Fruit fly (Drosophila melanogaster) whole organism, embryonic: ENCODE data around the gene CG34126.
A peak's percentile ranks its signal among the peaks of the same experiment; 100 is the strongest.

Experiments
- C15 ChIP-seq: fragments of 200-800 bp; sonication (Bioruptor generic); IDR thresholded peaks from 3 replicates; pipeline ENCODE4 v1.3.6; 2022; ENCODE audit warnings: missing biosample characterization, missing genetic modification characterization
- CG10147 ChIP-seq: fragments of 200-800 bp; sonication (Bioruptor generic); optimal IDR thresholded peaks from 2 replicates; lab custom pipeline; 2019; ENCODE audit warnings: missing biosample characterization, mild to moderate bottlenecking, missing genetic modification characterization, moderate library complexity
- CG10267 ChIP-seq: fragments of 200-800 bp; sonication (Bioruptor generic); optimal IDR thresholded peaks from 2 replicates; lab custom pipeline; 2018; ENCODE audit warnings: missing biosample characterization, mild to moderate bottlenecking, missing genetic modification characterization, moderate library complexity
- CG10979 ChIP-seq: fragments of 200-800 bp; sonication (Bioruptor generic); optimal IDR thresholded peaks from 2 replicates; lab custom pipeline; 2018; ENCODE audit warnings: missing biosample characterization, mild to moderate bottlenecking, missing genetic modification characterization, moderate library complexity
- CG14860 ChIP-seq: fragments of 200-800 bp; sonication (Bioruptor generic); IDR thresholded peaks from 3 replicates; pipeline ENCODE4 v1.3.6; 2022; ENCODE audit warnings: missing biosample characterization, missing genetic modification characterization; ENCODE audit not compliant: partially characterized antibody
- CG15479 ChIP-seq: fragments of 200-800 bp; sonication (Bioruptor generic); optimal IDR thresholded peaks from 3 replicates; lab custom pipeline; 2019; ENCODE audit warnings: missing biosample characterization, mild to moderate bottlenecking, missing genetic modification characterization, moderate library complexity
- CG15601 ChIP-seq: fragments of 200-800 bp; sonication (Bioruptor generic); optimal IDR thresholded peaks from 3 replicates; lab custom pipeline; 2019; ENCODE audit warnings: missing biosample characterization, mild to moderate bottlenecking, missing genetic modification characterization, moderate library complexity
- CG1603 ChIP-seq: fragments of 200-800 bp; sonication (Bioruptor generic); optimal IDR thresholded peaks from 2 replicates; lab custom pipeline; 2019; ENCODE audit warnings: missing biosample characterization, mild to moderate bottlenecking, missing genetic modification characterization, moderate library complexity
- CG16813 ChIP-seq: fragments of 200-800 bp; sonication (Bioruptor generic); IDR thresholded peaks from 3 replicates; pipeline ENCODE4 v1.3.6; 2022; ENCODE audit warnings: missing biosample characterization, missing genetic modification characterization; ENCODE audit not compliant: partially characterized antibody
- CG17186 ChIP-seq: fragments of 200-800 bp; sonication (Bioruptor generic); optimal IDR thresholded peaks from 3 replicates; lab custom pipeline; 2017; ENCODE audit warnings: missing biosample characterization, missing genetic modification reagents, missing genetic modification characterization
- CG17328 ChIP-seq: fragments of 200-800 bp; sonication (Bioruptor generic); IDR thresholded peaks from 2 replicates; pipeline ENCODE4 v1.3.6; 2022; ENCODE audit warnings: missing biosample characterization, missing genetic modification characterization
- CG30020 ChIP-seq: fragments of 200-800 bp; optimal IDR thresholded peaks from 2 replicates; lab custom pipeline; 2019; ENCODE audit warnings: missing biosample characterization, mild to moderate bottlenecking, missing genetic modification characterization, moderate library complexity
- CG32532 ChIP-seq: fragments of 200-800 bp; sonication (Bioruptor generic); IDR thresholded peaks from 2 replicates; pipeline ENCODE4 v1.3.6; 2022; ENCODE audit warnings: missing biosample characterization, missing genetic modification characterization
- CG34376 ChIP-seq: fragments of 200-800 bp; sonication (Bioruptor generic); optimal IDR thresholded peaks from 2 replicates; lab custom pipeline; 2018; ENCODE audit warnings: missing biosample characterization, mild to moderate bottlenecking, missing genetic modification characterization
- CG42726 ChIP-seq: fragments of 200-800 bp; sonication (Bioruptor generic); IDR thresholded peaks from 2 replicates; pipeline ENCODE4 v1.3.6; 2022; ENCODE audit warnings: missing biosample characterization, missing genetic modification characterization; ENCODE audit not compliant: partially characterized antibody
- CG4328 ChIP-seq: fragments of 200-800 bp; sonication (Bioruptor generic); optimal IDR thresholded peaks from 3 replicates; lab custom pipeline; 2017; ENCODE audit warnings: missing biosample characterization, missing genetic modification reagents, missing genetic modification characterization
- CG4360 ChIP-seq: fragments of 200-800 bp; sonication (Bioruptor generic); IDR thresholded peaks from 2 replicates; pipeline ENCODE4 v1.3.6; 2022; ENCODE audit warnings: missing biosample characterization, missing genetic modification characterization
- CG6683 ChIP-seq: fragments of 200-800 bp; sonication (Bioruptor generic); optimal IDR thresholded peaks from 2 replicates; lab custom pipeline; 2017; ENCODE audit warnings: missing biosample characterization, mild to moderate bottlenecking, missing genetic modification characterization, missing genetic modification reagents
- CG8388 ChIP-seq: fragments of 200-800 bp; sonication (Bioruptor generic); optimal IDR thresholded peaks from 2 replicates; lab custom pipeline; 2019; ENCODE audit warnings: missing biosample characterization, mild to moderate bottlenecking, missing genetic modification characterization, moderate library complexity
- CG9437 ChIP-seq: fragments of 200-800 bp; sonication (Bioruptor generic); optimal IDR thresholded peaks from 2 replicates; lab custom pipeline; 2018; ENCODE audit warnings: missing biosample characterization, mild to moderate bottlenecking, missing genetic modification characterization
- CG9609 ChIP-seq: fragments of 200-800 bp; sonication (Bioruptor generic); optimal IDR thresholded peaks from 3 replicates; lab custom pipeline; 2016; ENCODE audit warnings: missing biosample characterization, missing genetic modification characterization
- CG9876 ChIP-seq: fragments of 200-800 bp; sonication (Bioruptor generic); optimal IDR thresholded peaks from 2 replicates; lab custom pipeline; 2016; ENCODE audit warnings: missing biosample characterization, missing genetic modification characterization
- Dad ChIP-seq: fragments of 200-800 bp; sonication (Bioruptor generic); optimal IDR thresholded peaks from 3 replicates; lab custom pipeline; 2016; ENCODE audit warnings: missing biosample characterization, missing genetic modification characterization
- Dek ChIP-seq: fragments of 200-800 bp; sonication (Bioruptor generic); optimal IDR thresholded peaks from 3 replicates; lab custom pipeline; 2019; ENCODE audit warnings: missing biosample characterization, mild to moderate bottlenecking, missing genetic modification characterization, moderate library complexity
- HLH4C ChIP-seq: fragments of 200-800 bp; sonication (Bioruptor generic); IDR thresholded peaks from 3 replicates; pipeline ENCODE4 v1.3.6; 2022; ENCODE audit warnings: missing biosample characterization, missing genetic modification characterization; ENCODE audit not compliant: partially characterized antibody
- Hr51 ChIP-seq, 2 experiments: fragments of 200-800 bp; sonication (Bioruptor generic); optimal IDR thresholded peaks; 2 replicates in 1 of 2; 3 replicates in 1 of 2; lab custom pipeline; 2016 to 2018; ENCODE audit warnings: missing biosample characterization in 2 of 2, missing genetic modification characterization in 2 of 2, mild to moderate bottlenecking in 1 of 2, moderate library complexity in 1 of 2
- Jarid2 ChIP-seq: fragments of 200-800 bp; sonication (Bioruptor generic); optimal IDR thresholded peaks from 3 replicates; lab custom pipeline; 2017; ENCODE audit warnings: mild to moderate bottlenecking, missing biosample characterization, missing genetic modification reagents, missing genetic modification characterization
- Max ChIP-seq: fragments of 200-800 bp; sonication (Bioruptor generic); optimal IDR thresholded peaks from 2 replicates; lab custom pipeline; 2016; ENCODE audit warnings: missing biosample characterization, mild to moderate bottlenecking, missing genetic modification characterization
- Nf-YC ChIP-seq: fragments of 200-800 bp; optimal IDR thresholded peaks from 3 replicates; lab custom pipeline; 2019; ENCODE audit warnings: missing biosample characterization, mild to moderate bottlenecking, missing genetic modification characterization, moderate library complexity
- Sry-β ChIP-seq: fragments of 200-800 bp; sonication (Bioruptor generic); optimal IDR thresholded peaks from 2 replicates; lab custom pipeline; 2018; ENCODE audit warnings: missing biosample characterization, mild to moderate bottlenecking, missing genetic modification characterization, moderate library complexity
- abd-A ChIP-seq: fragments of 200-800 bp; sonication (Bioruptor generic); optimal IDR thresholded peaks from 3 replicates; lab custom pipeline; 2019; ENCODE audit warnings: missing biosample characterization, mild to moderate bottlenecking, missing genetic modification characterization, moderate library complexity
- amos ChIP-seq: fragments of 200-800 bp; sonication (Bioruptor generic); IDR thresholded peaks from 2 replicates; pipeline ENCODE4 v1.3.6; 2022; ENCODE audit warnings: missing biosample characterization, missing genetic modification characterization; ENCODE audit not compliant: partially characterized antibody
- crc ChIP-seq: fragments of 200-800 bp; sonication (Bioruptor generic); optimal IDR thresholded peaks from 2 replicates; lab custom pipeline; 2016; ENCODE audit warnings: missing biosample characterization, missing genetic modification characterization
- crol ChIP-seq: fragments of 200-800 bp; sonication (Bioruptor generic); IDR thresholded peaks from 2 replicates; pipeline ENCODE4 v1.3.6; 2022; ENCODE audit warnings: missing biosample characterization, missing genetic modification characterization
- crp ChIP-seq, 2 experiments: fragments of 200-800 bp; sonication (Bioruptor generic); optimal IDR thresholded peaks; 2 replicates in 1 of 2; 3 replicates in 1 of 2; lab custom pipeline; 2017; ENCODE audit warnings: missing biosample characterization in 2 of 2, missing genetic modification characterization in 2 of 2, mild to moderate bottlenecking in 1 of 2, moderate library complexity in 1 of 2
- dan ChIP-seq: fragments of 200-800 bp; sonication (Bioruptor generic); IDR thresholded peaks from 2 replicates; pipeline ENCODE4 v1.3.6; 2022; ENCODE audit warnings: missing biosample characterization, missing genetic modification characterization
- danr ChIP-seq: fragments of 200-800 bp; sonication (Bioruptor generic); IDR thresholded peaks from 2 replicates; pipeline ENCODE4 v1.3.6; 2022; ENCODE audit warnings: missing biosample characterization, missing genetic modification characterization
- dmrt99B ChIP-seq: fragments of 200-800 bp; sonication (Bioruptor generic); optimal IDR thresholded peaks from 2 replicates; lab custom pipeline; 2018; ENCODE audit warnings: missing biosample characterization, mild to moderate bottlenecking, missing genetic modification characterization, moderate library complexity
- gfzf ChIP-seq: fragments of 200-800 bp; sonication (Bioruptor generic); optimal IDR thresholded peaks from 2 replicates; lab custom pipeline; 2016; ENCODE audit warnings: missing biosample characterization, mild to moderate bottlenecking, missing genetic modification characterization, moderate library complexity
- ind ChIP-seq: fragments of 200-800 bp; sonication (Bioruptor generic); optimal IDR thresholded peaks from 3 replicates; lab custom pipeline; 2016; ENCODE audit warnings: missing biosample characterization, missing genetic modification characterization
- nmo ChIP-seq: fragments of 200-800 bp; sonication (Bioruptor generic); optimal IDR thresholded peaks from 2 replicates; lab custom pipeline; 2018; ENCODE audit warnings: missing biosample characterization, mild to moderate bottlenecking, missing genetic modification characterization, moderate library complexity
- nom ChIP-seq: fragments of 200-800 bp; sonication (Bioruptor generic); optimal IDR thresholded peaks from 2 replicates; lab custom pipeline; 2017; ENCODE audit warnings: missing biosample characterization, missing genetic modification characterization, mild to moderate bottlenecking, moderate library complexity, missing genetic modification reagents
- salm ChIP-seq: fragments of 200-800 bp; sonication (Bioruptor generic); optimal IDR thresholded peaks from 2 replicates; lab custom pipeline; 2018; ENCODE audit warnings: missing biosample characterization, mild to moderate bottlenecking, missing genetic modification characterization
- sens ChIP-seq: fragments of 200-800 bp; sonication (Bioruptor generic); peaks from one replicate; lab custom pipeline; 2016; ENCODE audit warnings: missing biosample characterization, missing genetic modification characterization
- sna ChIP-seq: fragments of 200-800 bp; sonication (Bioruptor generic); IDR thresholded peaks from 2 replicates; pipeline ENCODE4 v1.3.6; 2022; ENCODE audit warnings: missing biosample characterization, missing genetic modification characterization; ENCODE audit not compliant: partially characterized antibody
- tgo ChIP-seq: fragments of 200-800 bp; sonication (Bioruptor generic); IDR thresholded peaks from 3 replicates; pipeline ENCODE4 v1.3.6; 2022; ENCODE audit warnings: missing biosample characterization, missing genetic modification characterization
- unc-4 ChIP-seq: fragments of 200-800 bp; sonication (Bioruptor generic); IDR thresholded peaks from 2 replicates; pipeline ENCODE4 v1.3.6; 2022; ENCODE audit warnings: missing biosample characterization, missing genetic modification characterization; ENCODE audit not compliant: partially characterized antibody

Gene CG34126

DNA sequence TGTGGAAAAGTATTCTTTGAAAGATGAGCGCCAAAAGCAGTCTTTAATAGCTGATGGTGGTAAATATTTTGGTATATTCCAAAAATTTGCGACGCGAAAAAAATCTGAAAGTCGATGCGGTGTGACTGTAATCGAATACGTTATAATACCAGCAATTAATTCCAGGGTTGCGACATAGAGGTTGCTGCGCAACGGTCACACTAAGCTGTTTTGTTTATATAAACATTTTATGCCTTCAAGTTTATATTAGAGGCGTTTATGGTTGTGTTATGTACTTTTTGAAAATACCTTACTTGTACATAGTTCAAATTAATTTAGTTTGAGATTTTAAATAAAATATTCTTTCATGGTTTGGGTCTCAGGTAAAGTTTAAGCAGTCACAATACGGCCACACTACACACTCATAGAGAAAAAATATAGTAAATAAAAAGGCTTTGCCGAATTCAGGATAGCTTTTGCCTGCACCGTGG lies 10.1 kb upstream of the CG34126 start, which contains the start of gene CG14043 (continued):
- no peak for TF ChIP-seq ind
- peak; percentile 53 for TF ChIP-seq Dek (tag; lab: Kevin White, UChicago)
- no peak for TF ChIP-seq salm
- no peak for TF ChIP-seq CG10979 (tag; lab: Kevin White, UChicago)
- peak; percentile 21 for TF ChIP-seq Max (GFP tag; lab: Kevin White, UChicago)
- no peak for TF ChIP-seq CG42726 (GFP tag; lab: Robert Waterston, UW)
- no peak for TF ChIP-seq CG4328 (GFP tag; lab: Kevin White, UChicago)
- TF ChIP-seq CG4360 (GFP tag; lab: Robert Waterston, UW): no peak
- no peak for TF ChIP-seq C15
- peak; percentile 44 for TF ChIP-seq CG30020
- TF ChIP-seq Hr51 (GFP tag; optimal IDR thresholded peaks at IDR 0.05; lab: Kevin White, UChicago): no peak
- TF ChIP-seq CG9609 (GFP tag; lab: Kevin White, UChicago): no peak
- TF ChIP-seq dan (GFP tag; lab: Robert Waterston, UW): no peak
- TF ChIP-seq dmrt99B (tag; lab: Kevin White, UChicago): no peak
- TF ChIP-seq CG8388: no peak
- no peak for TF ChIP-seq tgo
- no peak for TF ChIP-seq abd-A (tag; lab: Kevin White, UChicago)
- TF ChIP-seq crol (GFP tag; lab: Robert Waterston, UW): no peak
- no peak for TF ChIP-seq Dad
- TF ChIP-seq crc (GFP tag; lab: Kevin White, UChicago): no peak
- no peak for TF ChIP-seq CG14860 (GFP tag; lab: Robert Waterston, UW)
- TF ChIP-seq unc-4 (GFP tag; lab: Robert Waterston, UW): peak; percentile 42; the same call in 1 of the 2 replicates
- TF ChIP-seq nom (GFP tag; lab: Kevin White, UChicago): no peak
- TF ChIP-seq gfzf: peak; percentile 98

DNA sequence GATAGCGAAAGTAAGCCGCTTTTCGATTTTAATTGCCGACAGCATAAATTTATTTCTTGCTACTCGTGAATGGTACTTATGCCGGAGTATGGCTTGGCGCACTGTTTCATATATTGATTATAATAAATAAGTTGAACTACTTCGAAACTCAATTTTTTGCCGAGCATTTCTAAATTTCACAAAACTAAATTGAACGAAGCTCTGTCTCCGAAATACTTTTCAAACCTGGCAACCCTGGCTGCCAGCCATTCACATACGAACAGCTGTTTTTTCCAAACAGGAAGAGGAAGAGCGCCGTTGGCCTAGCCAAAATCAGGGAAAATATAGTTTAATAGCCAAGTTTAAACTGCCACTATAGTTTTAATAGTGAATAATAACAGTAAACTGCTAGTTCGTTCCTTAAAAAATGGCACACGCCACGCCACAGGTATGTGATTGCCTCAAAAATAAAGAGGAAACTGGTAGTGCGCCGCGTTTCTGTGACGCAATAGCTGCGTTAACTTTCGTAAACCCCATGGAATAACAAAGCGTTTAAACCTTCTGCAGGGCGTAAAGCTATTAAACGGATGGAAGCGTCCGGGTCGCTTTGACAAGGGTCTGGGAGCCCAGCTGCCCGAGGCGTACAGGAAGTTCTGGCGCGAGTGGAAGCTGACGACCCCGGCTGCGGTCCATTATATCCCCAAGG lies 7.5 kb upstream of the CG34126 start, which contains the start of gene mRpL28:
Gene mRpL28 (plus strand): TSS at position 246 of the 685 bp plus-strand sequence.
- TF ChIP-seq CG10147 (GFP tag; lab: Kevin White, UChicago) (peak; percentile 12), Sry-β (GFP tag; lab: Kevin White, UChicago) (peak; percentile 10), CG15479 (peak; percentile 7), Hr51 (GFP tag; optimal IDR thresholded peaks at IDR 0.05; lab: Kevin White, UChicago) (no peak), CG1603 (tag; lab: Kevin White, UChicago) (peak; percentile 42), CG15601 (tag; lab: Kevin White, UChicago) (peak; percentile 21), CG16813 (peak; percentile 20; the same call in 1 of the 3 replicates), CG9437 (GFP tag; lab: Kevin White, UChicago) (peak; percentile 28), CG6683 (GFP tag; lab: Kevin White, UChicago) (peak; percentile 20), HLH4C (GFP tag; lab: Robert Waterston, UW) (0 out of 3 replicates have a peak, but pooled peaks have one; percentile 13), crp (GFP tag; optimal IDR thresholded peaks at IDR 0.05; lab: Kevin White, UChicago) (peak; percentile 55 to 95), CG17186 (peak; percentile 10), sna (GFP tag; lab: Robert Waterston, UW) (peak; percentile 45; the same call in 1 of the 2 replicates), Jarid2 (GFP tag; lab: Kevin White, UChicago) (no peak), CG17328 (no peak), CG9876 (GFP tag; lab: Kevin White, UChicago) (no peak), CG10267 (tag; lab: Kevin White, UChicago) (peak; percentile 29), CG34376 (peak; percentile 19), danr (GFP tag; lab: Robert Waterston, UW) (no peak), Nf-YC (tag; lab: Kevin White, UChicago) (peak; percentile 40), nmo (GFP tag; lab: Kevin White, UChicago) (peak; percentile 12), sens (GFP tag; lab: Kevin White, UChicago) (peak; percentile 87), amos (GFP tag; lab: Robert Waterston, UW) (peak; percentile 28; the same call in 1 of the 2 replicates), CG32532 (GFP tag; lab: Robert Waterston, UW) (peak; percentile 15; the same call in 1 of the 2 replicates)
